Fruit fly (Drosophila melanogaster): Measurements from ENCODE around the gene Spt6.

Gene Spt6

DNA sequence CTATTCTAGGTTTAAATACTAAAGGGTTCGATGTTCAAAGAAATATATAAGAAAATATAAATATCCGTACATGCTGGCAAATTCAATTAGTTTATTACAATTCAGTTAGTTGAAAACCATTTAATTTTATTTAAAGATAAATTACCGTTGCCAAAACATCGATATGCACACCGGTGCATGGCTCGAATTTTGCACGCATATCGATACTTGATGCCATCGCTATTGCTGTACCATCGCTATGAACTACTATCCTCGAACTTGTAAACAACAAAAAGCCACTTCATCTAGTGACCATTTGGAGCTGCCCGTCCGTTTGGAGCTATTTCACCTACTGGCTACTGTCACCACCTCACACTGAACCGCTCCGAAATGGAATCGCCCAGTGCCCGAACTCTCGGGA is 6.7 kb upstream of the Spt6 start, which contains the start of gene Josd (continued):
- TF ChIP-seq h (GFP tag; optimal IDR thresholded peaks at IDR 0.05): peak; percentile 17
- TF ChIP-seq ey (GFP tag; optimal IDR thresholded peaks at IDR 0.05): no peak
- no peak for TF ChIP-seq dl (GFP tag; optimal IDR thresholded peaks at IDR 0.05; ENCODE audit: insufficient read depth in 1 of 2, partially characterized antibody in 2 of 2)
- no peak for TF ChIP-seq jim (GFP tag; optimal IDR thresholded peaks at IDR 0.05)
- no peak for TF ChIP-seq Hr78 (GFP tag; optimal IDR thresholded peaks at IDR 0.05)
- no peak for TF ChIP-seq Dif (GFP tag; optimal IDR thresholded peaks at IDR 0.05; ENCODE audit: partially characterized antibody)
- TF ChIP-seq Vsx2 (GFP tag; optimal IDR thresholded peaks at IDR 0.05; ENCODE audit: partially characterized antibody): no peak
- peak in 1 of 2 experiments; percentile 11 for TF ChIP-seq foxo (GFP tag; optimal IDR thresholded peaks at IDR 0.05)

DNA sequence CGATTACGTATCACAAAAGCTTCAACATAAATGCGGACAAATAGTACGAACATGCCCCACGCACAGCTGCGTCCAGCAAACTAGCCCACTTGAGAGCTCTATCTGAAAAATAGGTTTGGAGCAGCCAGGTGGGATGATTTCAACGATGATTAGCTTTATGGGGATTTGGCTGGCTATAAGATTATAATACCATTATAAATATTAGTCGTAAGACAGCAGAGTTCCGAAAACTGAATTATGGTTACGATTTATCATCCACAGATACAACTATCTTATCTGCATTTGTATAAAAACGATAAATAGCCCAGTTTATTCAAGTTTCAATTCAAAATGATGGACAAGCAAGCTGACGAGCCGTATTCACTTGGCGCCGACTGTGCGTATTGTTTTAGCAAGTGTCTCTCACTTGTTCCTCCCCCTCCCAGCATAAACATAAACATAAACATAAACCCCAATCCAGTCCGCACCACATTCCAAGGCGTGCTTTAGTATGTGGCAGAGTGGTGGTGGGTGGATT is 3.9 kb upstream of the Spt6 start:
- TF ChIP-seq ey (GFP tag; optimal IDR thresholded peaks at IDR 0.05): no peak
- TF ChIP-seq sv (GFP tag; optimal IDR thresholded peaks at IDR 0.05): peak; percentile 36

DNA sequence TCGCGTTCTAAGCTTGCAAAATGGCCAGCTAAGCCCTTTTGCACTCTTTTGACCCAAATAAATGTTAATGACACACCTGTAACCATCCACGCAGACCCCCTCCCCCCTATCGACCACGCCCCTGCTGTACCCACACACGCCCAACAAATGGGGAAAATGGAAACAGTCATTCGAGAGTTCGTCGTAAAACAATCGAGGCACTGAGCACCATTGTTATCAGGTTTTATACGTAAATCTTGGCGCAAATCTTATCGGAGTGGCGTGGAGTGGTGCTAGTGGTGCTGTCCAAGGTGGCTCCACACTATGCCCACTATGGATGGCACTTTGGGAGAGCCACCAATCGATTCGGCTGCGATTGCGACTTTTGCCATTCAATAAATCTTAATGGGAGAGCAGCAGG is 3.1 kb upstream of the Spt6 start:
- no peak for TF ChIP-seq N (GFP tag; optimal IDR thresholded peaks at IDR 0.05)
- TF ChIP-seq h (GFP tag; optimal IDR thresholded peaks at IDR 0.05): no peak
- no peak for TF ChIP-seq CrebA (GFP tag; optimal IDR thresholded peaks at IDR 0.05; ENCODE audit: borderline replicate concordance)
- TF ChIP-seq ey (GFP tag; optimal IDR thresholded peaks at IDR 0.05): no peak
- TF ChIP-seq Jra (GFP tag; optimal IDR thresholded peaks at IDR 0.05): no peak
- no peak for TF ChIP-seq fru (GFP tag; optimal IDR thresholded peaks at IDR 0.05)
- TF ChIP-seq foxo (GFP tag; optimal IDR thresholded peaks at IDR 0.05): no peak
- no peak for TF ChIP-seq pan (optimal IDR thresholded peaks at IDR 0.05)
- TF ChIP-seq GATAd (GFP tag; optimal IDR thresholded peaks at IDR 0.05): no peak
- TF ChIP-seq dsf (GFP tag; optimal IDR thresholded peaks at IDR 0.05; ENCODE audit: borderline replicate concordance): no peak
- no peak for TF ChIP-seq Myc (optimal IDR thresholded peaks at IDR 0.05)
- TF ChIP-seq Hnf4 (GFP tag; optimal IDR thresholded peaks at IDR 0.05): no peak
- no peak for TF ChIP-seq sage (GFP tag; optimal IDR thresholded peaks at IDR 0.05)
- no peak for TF ChIP-seq tai (GFP tag; optimal IDR thresholded peaks at IDR 0.05)
- TF ChIP-seq rgr (GFP tag; optimal IDR thresholded peaks at IDR 0.05): no peak
- no peak for TF ChIP-seq brk (GFP tag; optimal IDR thresholded peaks at IDR 0.05)

DNA sequence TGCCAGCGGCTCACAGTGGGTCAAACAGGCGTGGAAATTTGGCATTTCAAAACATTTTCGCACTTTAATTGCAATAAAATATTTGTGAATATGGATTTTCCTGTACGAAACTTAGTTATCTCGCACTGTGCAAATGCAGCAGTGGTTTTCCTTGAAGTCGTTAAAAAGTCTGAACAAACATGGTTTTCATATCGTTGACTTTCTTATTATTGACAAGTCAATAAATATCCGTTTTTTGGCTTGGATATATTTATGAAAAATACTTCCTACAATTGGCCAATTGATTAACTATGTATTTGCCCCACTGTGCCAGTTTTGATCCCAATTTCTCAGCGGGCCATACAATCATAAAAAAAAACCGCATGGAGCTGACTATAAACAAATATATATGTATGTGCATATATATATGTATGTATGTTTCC is 2.1 kb upstream of the Spt6 start:
- TF ChIP-seq Dfd (GFP tag; optimal IDR thresholded peaks at IDR 0.05): no peak
- peak; percentile 47 for TF ChIP-seq Mio (GFP tag; optimal IDR thresholded peaks at IDR 0.05)
- no peak for TF ChIP-seq tai (GFP tag; optimal IDR thresholded peaks at IDR 0.05)
- TF ChIP-seq dsf (GFP tag; optimal IDR thresholded peaks at IDR 0.05; ENCODE audit: borderline replicate concordance): peak; percentile 11
- peak; percentile 83 for TF ChIP-seq sage (GFP tag; optimal IDR thresholded peaks at IDR 0.05)
- no peak for TF ChIP-seq N (GFP tag; optimal IDR thresholded peaks at IDR 0.05)
- peak; percentile 79 for TF ChIP-seq HLH106 (tag; optimal IDR thresholded peaks at IDR 0.05)
- TF ChIP-seq jim (GFP tag; optimal IDR thresholded peaks at IDR 0.05): no peak
- TF ChIP-seq CrebA (GFP tag; optimal IDR thresholded peaks at IDR 0.05; ENCODE audit: borderline replicate concordance): no peak
- TF ChIP-seq Rel (GFP tag; optimal IDR thresholded peaks at IDR 0.05): peak; percentile 71
- TF ChIP-seq Rel (tag; optimal IDR thresholded peaks at IDR 0.05): no peak
- peak; percentile 91 for TF ChIP-seq OdsH (GFP tag; optimal IDR thresholded peaks at IDR 0.05)
- TF ChIP-seq CG32264 (GFP tag; optimal IDR thresholded peaks at IDR 0.05): peak; percentile 58
- TF ChIP-seq psq (GFP tag; optimal IDR thresholded peaks at IDR 0.05): peak; percentile 81
- TF ChIP-seq Dif (GFP tag; optimal IDR thresholded peaks at IDR 0.05; ENCODE audit: partially characterized antibody): no peak
- no peak for TF ChIP-seq pan (optimal IDR thresholded peaks at IDR 0.05)
- no peak for TF ChIP-seq dl (GFP tag; optimal IDR thresholded peaks at IDR 0.05; ENCODE audit: insufficient read depth in 1 of 2, partially characterized antibody in 2 of 2)
- peak; percentile 92 for TF ChIP-seq fru (GFP tag; optimal IDR thresholded peaks at IDR 0.05)
- no peak for TF ChIP-seq Myc (optimal IDR thresholded peaks at IDR 0.05)
- TF ChIP-seq Jra (GFP tag; optimal IDR thresholded peaks at IDR 0.05): peak; percentile 65
- peak; percentile 89 for TF ChIP-seq ey (GFP tag; optimal IDR thresholded peaks at IDR 0.05)
- peak; percentile 77 for TF ChIP-seq dmrt93B (GFP tag; optimal IDR thresholded peaks at IDR 0.05)
- TF ChIP-seq rgr (GFP tag; optimal IDR thresholded peaks at IDR 0.05): peak; percentile 91
- TF ChIP-seq sv (GFP tag; optimal IDR thresholded peaks at IDR 0.05): peak; percentile 94
- TF ChIP-seq br (GFP tag; optimal IDR thresholded peaks at IDR 0.05): peak; percentile 92
- peak; percentile 80 for TF ChIP-seq woc (GFP tag; optimal IDR thresholded peaks at IDR 0.05)
- peak; percentile 92 for TF ChIP-seq h (GFP tag; optimal IDR thresholded peaks at IDR 0.05)
- no peak for TF ChIP-seq brk (GFP tag; optimal IDR thresholded peaks at IDR 0.05)
- peak; percentile 76 for TF ChIP-seq Hnf4 (GFP tag; optimal IDR thresholded peaks at IDR 0.05)
- TF ChIP-seq Hr78 (GFP tag; optimal IDR thresholded peaks at IDR 0.05): no peak
- no peak for TF ChIP-seq Vsx2 (GFP tag; optimal IDR thresholded peaks at IDR 0.05; ENCODE audit: partially characterized antibody)
- peak; percentile 79 for TF ChIP-seq Sp1 (GFP tag; optimal IDR thresholded peaks at IDR 0.05)
- no peak for TF ChIP-seq Hr83 (GFP tag; optimal IDR thresholded peaks at IDR 0.05; ENCODE audit: poor library complexity, severe bottlenecking)
- no peak for TF ChIP-seq Abd-B (GFP tag; optimal IDR thresholded peaks at IDR 0.05)
- TF ChIP-seq CG9705 (GFP tag; optimal IDR thresholded peaks at IDR 0.05): peak; percentile 19
- TF ChIP-seq foxo (GFP tag; optimal IDR thresholded peaks at IDR 0.05): peak; percentile 63 to 93
- no peak for TF ChIP-seq lola (GFP tag; optimal IDR thresholded peaks at IDR 0.05)
- no peak for TF ChIP-seq GATAd (GFP tag; optimal IDR thresholded peaks at IDR 0.05)
- no peak for TF ChIP-seq usp (GFP tag; optimal IDR thresholded peaks at IDR 0.05)
